Fruit fly (Drosophila melanogaster) whole organism, prepupa: ENCODE data around the gene ome.
A peak's percentile ranks its signal among the peaks of the same experiment; 100 is the strongest.

Source experiments
- CG10631 ChIP-seq: fragments of 200-800 bp; sonication (Bioruptor generic); optimal IDR thresholded peaks from 2 replicates; lab custom pipeline; 2016; ENCODE audit warnings: missing biosample characterization, missing genetic modification characterization
- CG10669 ChIP-seq: fragments of 200-800 bp; sonication (Bioruptor generic); optimal IDR thresholded peaks from 3 replicates; lab custom pipeline; 2018; ENCODE audit warnings: missing biosample characterization, mild to moderate bottlenecking, missing genetic modification characterization, moderate library complexity
- CG11294 ChIP-seq: fragments of 200-800 bp; sonication (Bioruptor generic); IDR thresholded peaks from 2 replicates; pipeline ENCODE4 v1.3.6; 2022; ENCODE audit warnings: missing biosample characterization, missing genetic modification characterization
- CG15336 ChIP-seq: fragments of 200-800 bp; sonication (Bioruptor generic); IDR thresholded peaks from 2 replicates; pipeline ENCODE4 v1.3.6; 2022; ENCODE audit warnings: missing biosample characterization, missing genetic modification characterization
- CG16779 ChIP-seq: fragments of 200-800 bp; sonication (Bioruptor generic); optimal IDR thresholded peaks from 3 replicates; lab custom pipeline; 2017; ENCODE audit warnings: missing biosample characterization, mild to moderate bottlenecking, missing genetic modification characterization
- CG31627 ChIP-seq: fragments of 200-800 bp; sonication (Bioruptor generic); optimal IDR thresholded peaks from 3 replicates; lab custom pipeline; 2016; ENCODE audit warnings: missing biosample characterization, missing genetic modification characterization
- CG32006 ChIP-seq: fragments of 200-800 bp; sonication (Bioruptor generic); optimal IDR thresholded peaks from 3 replicates; lab custom pipeline; 2017; ENCODE audit warnings: missing biosample characterization, mild to moderate bottlenecking, missing genetic modification characterization
- CG34406 ChIP-seq: fragments of 200-800 bp; sonication (Bioruptor generic); optimal IDR thresholded peaks from 3 replicates; lab custom pipeline; 2016; ENCODE audit warnings: missing biosample characterization, missing genetic modification characterization
- CG4318 ChIP-seq: fragments of 200-800 bp; sonication (Bioruptor generic); optimal IDR thresholded peaks from 3 replicates; lab custom pipeline; 2017; ENCODE audit warnings: missing biosample characterization, mild to moderate bottlenecking, missing genetic modification characterization
- CG6163 ChIP-seq: fragments of 200-800 bp; sonication (Bioruptor generic); IDR thresholded peaks from 3 replicates; pipeline ENCODE4 v1.3.6; 2022; ENCODE audit warnings: missing biosample characterization, missing genetic modification characterization
- CG6276 ChIP-seq: fragments of 200-800 bp; sonication (Bioruptor generic); optimal IDR thresholded peaks from 2 replicates; lab custom pipeline; 2017; ENCODE audit warnings: missing biosample characterization, mild to moderate bottlenecking, missing genetic modification characterization
- CG6792 ChIP-seq: fragments of 200-800 bp; sonication (Bioruptor generic); optimal IDR thresholded peaks from 3 replicates; lab custom pipeline; 2016; ENCODE audit warnings: missing biosample characterization, missing genetic modification characterization
- CG6808 ChIP-seq: fragments of 200-800 bp; sonication (Bioruptor generic); optimal IDR thresholded peaks from 3 replicates; lab custom pipeline; 2017; ENCODE audit warnings: missing biosample characterization, missing genetic modification characterization, mild to moderate bottlenecking, moderate library complexity, missing genetic modification reagents
- CG6854 ChIP-seq: fragments of 200-800 bp; sonication (Bioruptor generic); optimal IDR thresholded peaks from 2 replicates; lab custom pipeline; 2017; ENCODE audit warnings: missing biosample characterization, mild to moderate bottlenecking, missing genetic modification characterization
- CG7368 ChIP-seq: fragments of 200-800 bp; sonication (Bioruptor generic); optimal IDR thresholded peaks from 3 replicates; lab custom pipeline; 2016; ENCODE audit warnings: missing biosample characterization, missing genetic modification characterization
- CG8319 ChIP-seq: fragments of 200-800 bp; sonication (Bioruptor generic); optimal IDR thresholded peaks from 3 replicates; lab custom pipeline; 2016; ENCODE audit warnings: missing biosample characterization, missing genetic modification characterization
- CG8632 ChIP-seq: fragments of 200-800 bp; sonication (Bioruptor generic); optimal IDR thresholded peaks from 3 replicates; lab custom pipeline; 2016; ENCODE audit warnings: missing biosample characterization, missing genetic modification characterization
- CG9139 ChIP-seq: fragments of 200-800 bp; sonication (Bioruptor generic); optimal IDR thresholded peaks from 3 replicates; lab custom pipeline; 2017; ENCODE audit warnings: missing biosample characterization, mild to moderate bottlenecking, missing genetic modification characterization
- Eip93F ChIP-seq: fragments of 200-800 bp; sonication (Bioruptor generic); optimal IDR thresholded peaks from 2 replicates; lab custom pipeline; 2016; ENCODE audit warnings: missing biosample characterization, mild to moderate bottlenecking, missing genetic modification characterization
- Ets96B ChIP-seq: fragments of 200-800 bp; optimal IDR thresholded peaks from 2 replicates; lab custom pipeline; 2019; ENCODE audit warnings: missing biosample characterization, mild to moderate bottlenecking, missing genetic modification characterization, moderate library complexity
- Gug ChIP-seq: fragments of 200-800 bp; sonication (Bioruptor generic); IDR thresholded peaks from 2 replicates; pipeline ENCODE4 v1.3.6; 2022; ENCODE audit warnings: missing biosample characterization, missing genetic modification characterization
- Hr38 ChIP-seq: sonication (Bioruptor generic); optimal IDR thresholded peaks from 2 replicates; lab custom pipeline; 2016; ENCODE audit warnings: missing biosample characterization, missing genetic modification characterization
- Hr39 ChIP-seq: fragments of 200-800 bp; sonication (Bioruptor generic); optimal IDR thresholded peaks from 2 replicates; lab custom pipeline; 2016; ENCODE audit warnings: missing biosample characterization, missing genetic modification characterization
- Hr4 ChIP-seq: fragments of 200-800 bp; sonication (Bioruptor generic); optimal IDR thresholded peaks from 3 replicates; lab custom pipeline; 2016; ENCODE audit warnings: missing biosample characterization, missing genetic modification characterization
- Lpt ChIP-seq: fragments of 200-800 bp; sonication (Bioruptor generic); optimal IDR thresholded peaks from 3 replicates; lab custom pipeline; 2016; ENCODE audit warnings: missing biosample characterization, missing genetic modification characterization
- Met ChIP-seq: fragments of 200-800 bp; sonication (Bioruptor generic); optimal IDR thresholded peaks from 3 replicates; lab custom pipeline; 2016; ENCODE audit warnings: missing biosample characterization, missing genetic modification characterization
- OdsH ChIP-seq: fragments of 200-800 bp; sonication (Bioruptor generic); optimal IDR thresholded peaks from 3 replicates; lab custom pipeline; 2016; ENCODE audit warnings: missing biosample characterization, missing genetic modification characterization
- Smox ChIP-seq: fragments of 200-800 bp; sonication (Bioruptor generic); optimal IDR thresholded peaks from 3 replicates; lab custom pipeline; 2016; ENCODE audit warnings: missing biosample characterization, missing genetic modification characterization
- Sox102F ChIP-seq: fragments of 200-800 bp; sonication (Bioruptor generic); optimal IDR thresholded peaks from 2 replicates; lab custom pipeline; 2016; ENCODE audit warnings: missing biosample characterization, mild to moderate bottlenecking, missing genetic modification characterization
- Sox14 ChIP-seq: fragments of 200-800 bp; sonication (Bioruptor generic); optimal IDR thresholded peaks from 3 replicates; lab custom pipeline; 2016; ENCODE audit warnings: missing biosample characterization, missing genetic modification characterization
- achi ChIP-seq: fragments of 200-800 bp; sonication (Bioruptor generic); optimal IDR thresholded peaks from 3 replicates; lab custom pipeline; 2016; ENCODE audit warnings: missing biosample characterization, missing genetic modification characterization
- acj6 ChIP-seq: fragments of 200-800 bp; sonication (Bioruptor generic); optimal IDR thresholded peaks from 3 replicates; lab custom pipeline; 2016; ENCODE audit warnings: missing biosample characterization, missing genetic modification characterization
- dsx ChIP-seq: fragments of 200-800 bp; optimal IDR thresholded peaks from 3 replicates; lab custom pipeline; 2019; ENCODE audit warnings: missing biosample characterization, mild to moderate bottlenecking, missing genetic modification characterization, moderate library complexity; ENCODE audit not compliant: poor library complexity, severe bottlenecking
- eg ChIP-seq: fragments of 200-800 bp; sonication (Bioruptor generic); IDR thresholded peaks from 3 replicates; pipeline ENCODE4 v1.3.6; 2022; ENCODE audit warnings: missing biosample characterization, missing genetic modification characterization
- esn ChIP-seq: fragments of 200-800 bp; sonication (Bioruptor generic); optimal IDR thresholded peaks from 2 replicates; lab custom pipeline; 2016; ENCODE audit warnings: missing biosample characterization, mild to moderate bottlenecking, missing genetic modification characterization, moderate library complexity
- fd59A ChIP-seq: fragments of 200-800 bp; sonication (Bioruptor generic); optimal IDR thresholded peaks from 2 replicates; lab custom pipeline; 2017; ENCODE audit warnings: missing biosample characterization, mild to moderate bottlenecking, missing genetic modification characterization, missing genetic modification reagents
- fd85E ChIP-seq: fragments of 200-800 bp; sonication (Bioruptor generic); optimal IDR thresholded peaks from 3 replicates; lab custom pipeline; 2016; ENCODE audit warnings: missing biosample characterization, missing genetic modification characterization
- fkh ChIP-seq: fragments of 200-800 bp; sonication (Bioruptor generic); optimal IDR thresholded peaks from 3 replicates; lab custom pipeline; 2017; ENCODE audit warnings: missing biosample characterization, mild to moderate bottlenecking, missing genetic modification characterization, moderate library complexity
- lz ChIP-seq: fragments of 200-800 bp; sonication (Bioruptor generic); optimal IDR thresholded peaks from 3 replicates; lab custom pipeline; 2016; ENCODE audit warnings: missing biosample characterization, missing genetic modification characterization
- net ChIP-seq: fragments of 200-800 bp; sonication (Bioruptor generic); optimal IDR thresholded peaks from 3 replicates; lab custom pipeline; 2016; ENCODE audit warnings: missing biosample characterization, missing genetic modification characterization
- spab ChIP-seq: fragments of 200-800 bp; sonication (Bioruptor generic); optimal IDR thresholded peaks from 2 replicates; lab custom pipeline; 2017; ENCODE audit warnings: missing biosample characterization, mild to moderate bottlenecking, missing genetic modification characterization, missing genetic modification reagents
- ss ChIP-seq, 2 experiments: fragments of 200-800 bp; sonication (Bioruptor generic); optimal IDR thresholded peaks; 2 replicates in 1 of 2; 3 replicates in 1 of 2; lab custom pipeline; 2017 to 2018; ENCODE audit warnings: mild to moderate bottlenecking in 2 of 2, missing biosample characterization in 2 of 2, missing genetic modification characterization in 2 of 2, moderate library complexity in 1 of 2
- svp ChIP-seq: fragments of 200-800 bp; sonication (Bioruptor generic); peaks from one replicate; lab custom pipeline; 2016; ENCODE audit warnings: missing biosample characterization, missing genetic modification characterization
- vri ChIP-seq: fragments of 200-800 bp; sonication (Bioruptor generic); optimal IDR thresholded peaks from 3 replicates; lab custom pipeline; 2016; ENCODE audit warnings: missing biosample characterization, mild to moderate bottlenecking, missing genetic modification characterization

ome gene

dm6 chr3L:14634019-14634772 lies 38.4 kb upstream of the ome start (continued):
- TF ChIP-seq Met (GFP tag; lab: Kevin White, UChicago), result peak; percentile 88
- peak; percentile 88 for TF ChIP-seq fd85E
- peak; percentile 28 for TF ChIP-seq Eip93F (GFP tag; lab: Kevin White, UChicago)
- no peak for TF ChIP-seq fkh (GFP tag; lab: Kevin White, UChicago)
- TF ChIP-seq lz, result peak; percentile 90
- peak; percentile 94 for TF ChIP-seq dsx (GFP tag; lab: Kevin White, UChicago)
- peak; percentile 86 for TF ChIP-seq CG15336 (GFP tag; lab: Robert Waterston, UW)
- peak; percentile 90 for TF ChIP-seq esn (GFP tag; lab: Kevin White, UChicago)
- TF ChIP-seq svp (GFP tag; lab: Kevin White, UChicago), result peak; percentile 91
- peak; percentile 96 for TF ChIP-seq Ets96B (tag; lab: Kevin White, UChicago)
- peak; percentile 95 for TF ChIP-seq spab (GFP tag; lab: Kevin White, UChicago)
- peak; percentile 93 for TF ChIP-seq Sox14 (GFP tag; lab: Kevin White, UChicago)
- TF ChIP-seq acj6 (GFP tag; lab: Kevin White, UChicago), result peak; percentile 90
- TF ChIP-seq net (GFP tag; lab: Kevin White, UChicago), result peak; percentile 89
- peak; percentile 74 for TF ChIP-seq vri (GFP tag; lab: Kevin White, UChicago)
- TF ChIP-seq CG6808 (GFP tag; lab: Kevin White, UChicago), result peak; percentile 94
- TF ChIP-seq CG6854 (GFP tag; lab: Kevin White, UChicago), result peak; percentile 58
- no peak for TF ChIP-seq Hr38 (GFP tag; lab: Kevin White, UChicago)
- TF ChIP-seq Hr4 (GFP tag; lab: Kevin White, UChicago), result peak; percentile 89
- TF ChIP-seq CG32006, result peak; percentile 84
- TF ChIP-seq OdsH (GFP tag; lab: Kevin White, UChicago), result peak; percentile 88
- peak; percentile 94 for TF ChIP-seq CG6163
- TF ChIP-seq CG6276 (GFP tag; lab: Kevin White, UChicago), result peak; percentile 77
- TF ChIP-seq Lpt, result peak; percentile 79
- peak; percentile 84 for TF ChIP-seq CG34406 (GFP tag; lab: Kevin White, UChicago)
- TF ChIP-seq CG10631 (GFP tag; lab: Kevin White, UChicago), result peak; percentile 95
- TF ChIP-seq CG4318 (GFP tag; lab: Kevin White, UChicago), result peak; percentile 62
- peak; percentile 91 for TF ChIP-seq achi (GFP tag; lab: Kevin White, UChicago)
- peak; percentile 88 for TF ChIP-seq CG8632 (GFP tag; lab: Kevin White, UChicago)
- TF ChIP-seq CG6792 (GFP tag; lab: Kevin White, UChicago), result peak; percentile 91
- TF ChIP-seq CG8319 (GFP tag; lab: Kevin White, UChicago), result peak; percentile 85

- TF ChIP-seq spab (GFP tag; lab: Kevin White, UChicago) (peak; percentile 84), CG10631 (GFP tag; lab: Kevin White, UChicago) (peak; percentile 77), CG16779 (tag; lab: Kevin White, UChicago) (peak; percentile 21), lz (peak; percentile 75), Gug (no peak), CG11294 (GFP tag; lab: Robert Waterston, UW) (no peak), CG8632 (GFP tag; lab: Kevin White, UChicago) (peak; percentile 89), Hr39 (GFP tag; lab: Kevin White, UChicago) (peak; percentile 63), ss (GFP tag; optimal IDR thresholded peaks at IDR 0.05; lab: Kevin White, UChicago) (peak; percentile 65 to 88), CG6808 (GFP tag; lab: Kevin White, UChicago) (peak; percentile 84), Sox102F (GFP tag; lab: Kevin White, UChicago) (peak; percentile 71), fd59A (GFP tag; lab: Kevin White, UChicago) (peak; percentile 76), CG34406 (GFP tag; lab: Kevin White, UChicago) (peak; percentile 87), net (GFP tag; lab: Kevin White, UChicago) (peak; percentile 56), acj6 (GFP tag; lab: Kevin White, UChicago) (peak; percentile 83), Met (GFP tag; lab: Kevin White, UChicago) (peak; percentile 86), Smox (peak; percentile 82), CG32006 (peak; percentile 42), CG7368 (GFP tag; lab: Kevin White, UChicago) (peak; percentile 66), CG9139 (peak; percentile 70), CG10669 (GFP tag; lab: Kevin White, UChicago) (peak; percentile 87), CG6854 (GFP tag; lab: Kevin White, UChicago) (peak; percentile 35), CG4318 (GFP tag; lab: Kevin White, UChicago) (no peak), fd85E (no peak), OdsH (GFP tag; lab: Kevin White, UChicago) (peak; percentile 80), CG31627 (GFP tag; lab: Kevin White, UChicago) (peak; percentile 69), eg (GFP tag; lab: Robert Waterston, UW) (0 out of 3 replicates have a peak, but pooled peaks have one; percentile 31), Sox14 (GFP tag; lab: Kevin White, UChicago) (peak; percentile 65)
Observed at dm6 chr3L:14634773-14635563, 37.7 kb upstream of the ome start.
